Fruit fly (Drosophila melanogaster) ovary, adult (tissue): Measurements from ENCODE around the gene Act88F.

Source experiments
- CG17801 ChIP-seq: fragments of 200-800 bp; optimal IDR thresholded peaks from 2 replicates; lab custom pipeline; 2019; ENCODE audit warnings: missing biosample characterization, mild to moderate bottlenecking, missing genetic modification characterization, moderate library complexity; ENCODE audit not compliant: partially characterized antibody

Gene Act88F

DNA sequence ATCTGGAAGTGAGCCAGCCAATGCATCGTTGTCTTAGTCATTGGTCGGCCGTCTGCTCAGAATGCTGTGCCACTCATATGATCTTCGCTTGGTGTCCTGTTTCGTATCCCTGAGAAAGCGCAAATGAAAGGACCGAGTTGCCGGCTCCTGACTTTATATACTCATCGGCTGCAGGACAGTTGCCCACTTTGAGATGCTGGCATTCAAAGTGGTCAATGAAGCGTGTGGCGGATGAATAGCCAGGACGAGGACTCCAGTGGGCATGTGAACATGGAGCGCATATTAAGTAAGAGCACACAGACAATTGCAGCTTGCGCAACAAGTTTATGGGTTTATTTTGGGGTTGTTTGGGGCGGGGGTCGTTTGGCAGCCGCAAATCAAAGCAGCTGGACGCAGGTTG is 45.5 kb downstream of the Act88F start, which contains the start of gene Trissin:
TSS of gene Trissin (minus strand) at position 101 of the 400 bp plus-strand sequence.
- TF ChIP-seq CG17801 (GFP tag; lab: Kevin White, UChicago), result no peak

DNA sequence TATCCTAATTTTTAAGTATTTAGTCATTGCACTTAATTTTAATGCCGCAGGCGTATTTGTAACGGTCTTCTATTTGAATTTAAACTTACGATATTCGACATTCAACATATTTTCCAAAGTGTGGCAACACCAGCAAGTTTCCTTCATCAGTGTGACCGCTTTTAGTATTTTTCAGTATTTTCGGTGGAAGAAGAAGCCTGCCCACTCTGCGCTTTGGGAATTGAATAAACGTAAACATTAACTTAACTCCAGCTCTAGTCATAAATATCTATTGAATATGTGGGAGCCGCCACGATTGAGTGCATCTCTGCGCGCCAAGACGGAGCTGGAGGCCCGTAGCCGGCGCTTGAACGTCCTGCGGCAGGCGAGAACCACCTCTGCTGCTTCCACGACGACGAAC is 46.1 kb downstream of the Act88F start, which contains the start of gene obe:
TSS of gene obe (plus strand) at position 185 of the 400 bp plus-strand sequence.
- no peak for TF ChIP-seq CG17801 (GFP tag; lab: Kevin White, UChicago)
